Worm (Caenorhabditis elegans) whole organism, L1 larva: Measurements from ENCODE around the gene F13E6.1.

Source experiments
- ces-1 ChIP-seq: fragments of 150-350 bp; optimal IDR thresholded peaks from 2 replicates; lab custom pipeline; 2014; ENCODE audit warnings: missing biosample characterization, missing genetic modification reagents, missing genetic modification characterization
- dsc-1 ChIP-seq: sonication (generic microtip); optimal IDR thresholded peaks from 2 replicates; lab custom pipeline; 2016; ENCODE audit warnings: mild to moderate bottlenecking, missing genetic modification characterization, missing compliant biosample characterization
- nhr-11 ChIP-seq: fragments of 150-350 bp; optimal IDR thresholded peaks from 2 replicates; lab custom pipeline; 2014; ENCODE audit warnings: missing biosample characterization, missing genetic modification characterization
- snpc-4 ChIP-seq: fragments of 150-350 bp; optimal IDR thresholded peaks from 2 replicates; lab custom pipeline; 2014; ENCODE audit warnings: missing biosample characterization, missing genetic modification characterization
- sox-4 ChIP-seq: sonication (generic microtip); optimal IDR thresholded peaks from 2 replicates; lab custom pipeline; 2016; ENCODE audit warnings: missing genetic modification characterization, missing compliant biosample characterization
- zag-1 ChIP-seq: fragments of 150-350 bp; optimal IDR thresholded peaks from 2 replicates; lab custom pipeline; 2014; ENCODE audit warnings: missing biosample characterization, missing genetic modification characterization
- ztf-11 ChIP-seq, 2 experiments: sonication (generic microtip); optimal IDR thresholded peaks; 2 replicates each; lab custom pipeline; 2016 to 2017; ENCODE audit warnings: missing genetic modification characterization in 2 of 2, missing biosample characterization in 1 of 2, missing compliant biosample characterization in 1 of 2

DNA sequence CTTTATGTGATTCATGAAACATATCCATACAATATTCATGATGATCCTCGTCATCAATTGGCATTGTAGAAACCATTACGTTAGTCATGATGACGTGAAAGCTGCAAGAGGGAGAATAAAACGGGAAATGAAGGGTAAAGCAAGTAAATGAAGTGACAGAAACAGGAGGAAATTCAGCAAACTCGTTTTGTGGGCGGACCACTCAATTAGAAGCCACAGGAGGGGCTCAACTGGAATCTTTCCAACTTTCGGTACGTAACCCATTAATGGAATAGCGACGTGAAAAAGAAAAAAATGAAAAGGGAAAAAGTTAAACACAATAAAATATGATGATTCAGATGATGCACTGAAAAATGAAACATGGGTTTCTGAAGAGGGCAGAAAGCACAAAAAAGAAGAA, 40.1 kb upstream of the F13E6.1 start, which contains the start of gene T01C1.4:
- TF ChIP-seq ces-1 (GFP tag; lab: Kevin White, UChicago) (no peak), zag-1 (no peak), snpc-4 (tag; lab: Kevin White, UChicago) (no peak), nhr-11 (tag; lab: Kevin White, UChicago) (no peak), dsc-1 (no peak), ztf-11 (tag; optimal IDR thresholded peaks at IDR 0.05; lab: Kevin White, UChicago) (no peak), sox-4 (tag; lab: Kevin White, UChicago) (no peak)
